Fruit fly (Drosophila melanogaster): Measurements from ENCODE around the gene grk.

The grk gene

DNA sequence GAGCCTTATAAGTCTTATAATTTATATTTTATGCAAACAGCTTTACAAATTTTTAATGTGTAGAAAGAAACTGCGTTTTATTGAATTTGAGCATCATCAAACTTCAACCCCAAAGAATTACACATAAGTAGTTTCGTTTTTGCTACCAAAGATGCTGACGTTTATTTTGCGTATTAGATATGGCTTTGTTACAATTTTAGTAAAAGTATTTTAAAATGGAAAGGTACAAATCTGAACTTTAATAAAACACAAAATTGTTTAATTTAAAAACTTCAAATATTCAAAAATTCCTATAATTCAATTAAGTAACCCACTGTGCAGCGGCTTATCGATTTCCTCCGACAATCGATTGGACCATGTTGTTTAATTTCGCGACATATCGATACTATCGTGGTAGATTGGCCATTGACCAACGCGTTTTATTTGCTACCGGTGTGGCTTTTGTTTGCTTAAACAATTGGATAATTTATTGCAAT, 30.7 kb upstream of the grk start, which contains the start of gene prg (continued):
- TF ChIP-seq Antp (GFP tag; optimal IDR thresholded peaks at IDR 0.05) (peak; percentile 56), CG10654 (GFP tag; optimal IDR thresholded peaks at IDR 0.05) (peak; percentile 36), chif (GFP tag; optimal IDR thresholded peaks at IDR 0.05) (peak; percentile 15 to 51), HLH3B (GFP tag; IDR thresholded peaks at IDR 0.05) (peak; percentile 26; the same call in 1 of the 2 replicates), vvl (GFP tag; IDR thresholded peaks at IDR 0.05) (peak; percentile 64), en (GFP tag; optimal IDR thresholded peaks at IDR 0.05) (peak; percentile 22), CG2116 (GFP tag; optimal IDR thresholded peaks at IDR 0.05) (peak; percentile 75), fd96Cb (tag; optimal IDR thresholded peaks at IDR 0.05) (peak; percentile 48), abd-A (tag; optimal IDR thresholded peaks at IDR 0.05) (no peak), ara (GFP tag; IDR thresholded peaks at IDR 0.05) (0 out of 2 replicates have a peak, but pooled peaks have one; percentile 26), unc-4 (GFP tag; IDR thresholded peaks at IDR 0.05; ENCODE audit: partially characterized antibody) (peak; percentile 94), ken (GFP tag; IDR thresholded peaks at IDR 0.05) (peak; percentile 28; the same call in 1 of the 3 replicates), CG15601 (tag; optimal IDR thresholded peaks at IDR 0.05) (peak; percentile 22), CG7745 (tag; optimal IDR thresholded peaks at IDR 0.05) (no peak), CG32772 (GFP tag; IDR thresholded peaks at IDR 0.05) (no peak), ro (GFP tag; IDR thresholded peaks at IDR 0.05) (no peak), CG8281 (tag; optimal IDR thresholded peaks at IDR 0.05) (peak; percentile 26), Dip3 (GFP tag; optimal IDR thresholded peaks at IDR 0.05) (peak; percentile 39), so (GFP tag; IDR thresholded peaks at IDR 0.05) (peak; percentile 63; the same call in 1 of the 3 replicates), Elba2 (GFP tag; optimal IDR thresholded peaks at IDR 0.05) (peak; percentile 25), Ptx1 (GFP tag; IDR thresholded peaks at IDR 0.05) (peak; percentile 63), Xrp1 (GFP tag; IDR thresholded peaks at IDR 0.05) (peak; percentile 74), Spps (tag; optimal IDR thresholded peaks at IDR 0.05) (no peak), CG4617 (GFP tag; optimal IDR thresholded peaks at IDR 0.05; ENCODE audit: borderline replicate concordance) (peak; percentile 57), fd64A (GFP tag; optimal IDR thresholded peaks at IDR 0.05) (no peak), Max (GFP tag; optimal IDR thresholded peaks at IDR 0.05) (peak; percentile 84), CG18011 (GFP tag; optimal IDR thresholded peaks at IDR 0.05) (peak; percentile 38), bab2 (GFP tag; optimal IDR thresholded peaks at IDR 0.05) (peak; percentile 72), kni (GFP tag; optimal IDR thresholded peaks at IDR 0.05) (no peak), CG14441 (GFP tag; IDR thresholded peaks at IDR 0.05) (peak; percentile 48; the same call in 1 of the 2 replicates), CG30403 (GFP tag; optimal IDR thresholded peaks at IDR 0.05) (peak; percentile 74), Awh (GFP tag; IDR thresholded peaks at IDR 0.05) (0 out of 2 replicates have a peak, but pooled peaks have one; percentile 21)

dm6 chr2L:8463144-8464106, 30.0 kb upstream of the grk start, which contains the start of gene Agpat2:
Agpat2 (minus strand) TSS chr2L:8463994.
- TF ChIP-seq mam (GFP tag; optimal IDR thresholded peaks at IDR 0.05) (peak; percentile 80), Bteb2 (GFP tag; optimal IDR thresholded peaks at IDR 0.05) (peak; percentile 71), CG12219 (GFP tag; optimal IDR thresholded peaks at IDR 0.05) (peak; percentile 74), CG12942 (GFP tag; optimal IDR thresholded peaks at IDR 0.05) (peak; percentile 79), dati (GFP tag; IDR thresholded peaks at IDR 0.05) (no peak), Antp (GFP tag; optimal IDR thresholded peaks at IDR 0.05) (peak; percentile 75), Blimp-1 (GFP tag; optimal IDR thresholded peaks at IDR 0.05) (peak; percentile 86), run (tag; optimal IDR thresholded peaks at IDR 0.05) (peak; percentile 79), CG10565 (GFP tag; optimal IDR thresholded peaks at IDR 0.05) (peak; percentile 42), Bgb (GFP tag; IDR thresholded peaks at IDR 0.05; ENCODE audit: partially characterized antibody) (no peak), Poxn (GFP tag; IDR thresholded peaks at IDR 0.05) (0 out of 2 replicates have a peak, but pooled peaks have one; percentile 15), CG8944 (GFP tag; optimal IDR thresholded peaks at IDR 0.05) (peak; percentile 78), tll (GFP tag; optimal IDR thresholded peaks at IDR 0.05) (no peak), cg (GFP tag; optimal IDR thresholded peaks at IDR 0.05) (peak; percentile 23), Atf6 (GFP tag; IDR thresholded peaks at IDR 0.05) (peak; percentile 73), Bdp1 (GFP tag; optimal IDR thresholded peaks at IDR 0.05) (peak; percentile 64), ttk (GFP tag; IDR thresholded peaks at IDR 0.05) (peak; percentile 67), CG6689 (GFP tag; IDR thresholded peaks at IDR 0.05) (peak; percentile 77), CG7745 (tag; optimal IDR thresholded peaks at IDR 0.05) (no peak)

Measured in whole organism, embryonic.